Worm (Caenorhabditis elegans) whole organism, L4 larva: ENCODE results near the gene Y45F10D.7.
A peak's percentile ranks its signal among the peaks of the same experiment; 100 is the strongest.

Experiments used
- D1046.2 ChIP-seq: fragments of 200-800 bp; sonication (Bioruptor generic); IDR thresholded peaks from 2 replicates; pipeline ENCODE4 v1.3.6; 2022; ENCODE audit warnings: missing genetic modification characterization, missing compliant biosample characterization
- F44E2.7 ChIP-seq: fragments of 200-800 bp; sonication (Bioruptor generic); IDR thresholded peaks from 2 replicates; pipeline ENCODE4 v2.1.2; 2022; ENCODE audit warnings: missing genetic modification characterization, missing compliant biosample characterization
- F49E8.2 ChIP-seq: sonication (generic microtip); optimal IDR thresholded peaks from 2 replicates; lab custom pipeline; 2016; ENCODE audit warnings: missing compliant biosample characterization, mild to moderate bottlenecking, missing genetic modification characterization, borderline replicate concordance
- T20F7.1 ChIP-seq: fragments of 200-800 bp; sonication (Bioruptor generic); optimal IDR thresholded peaks from 2 replicates; lab custom pipeline; 2018; ENCODE audit warnings: mild to moderate bottlenecking, missing genetic modification characterization, missing compliant biosample characterization
- T26A8.4 ChIP-seq: fragments of 200-800 bp; sonication (Bioruptor generic); IDR thresholded peaks from 2 replicates; pipeline ENCODE4 v1.3.6; 2022; ENCODE audit warnings: missing genetic modification characterization, missing compliant biosample characterization
- Y75B8A.6 ChIP-seq: fragments of 200-800 bp; sonication (Bioruptor generic); IDR thresholded peaks from 2 replicates; pipeline ENCODE4 v1.3.6; 2022; ENCODE audit warnings: missing genetic modification reagents, missing genetic modification characterization, missing compliant biosample characterization
- aha-1 ChIP-seq: fragments of 150-350 bp; peaks from one replicate; lab custom pipeline; 2014; ENCODE audit warnings: missing biosample characterization, missing genetic modification characterization
- aly-2 ChIP-seq: sonication (generic microtip); optimal IDR thresholded peaks from 2 replicates; lab custom pipeline; 2018; ENCODE audit warnings: missing biosample characterization, missing genetic modification characterization
- ama-1 ChIP-seq: fragments of 150-350 bp; optimal IDR thresholded peaks from 2 replicates; lab custom pipeline; 2014; ENCODE audit warnings: inconsistent platforms, mixed read lengths
- attf-4 ChIP-seq: sonication (generic microtip); optimal IDR thresholded peaks from 3 replicates; lab custom pipeline; 2017; ENCODE audit warnings: missing biosample characterization, missing genetic modification characterization
- ceh-28 ChIP-seq: fragments of 150-350 bp; optimal IDR thresholded peaks from 2 replicates; lab custom pipeline; 2014; ENCODE audit warnings: missing biosample characterization, missing genetic modification reagents, missing genetic modification characterization
- ceh-82 ChIP-seq: sonication (generic microtip); optimal IDR thresholded peaks from 2 replicates; lab custom pipeline; 2017; ENCODE audit warnings: missing biosample characterization, missing genetic modification characterization
- daf-16 ChIP-seq, 3 experiments: sonication (generic microtip); optimal IDR thresholded peaks; 2 replicates each; lab custom pipeline; 2016 to 2017; ENCODE audit warnings: missing genetic modification characterization in 3 of 3, missing genetic modification reagents in 3 of 3, mild to moderate bottlenecking in 2 of 3, missing compliant biosample characterization in 2 of 3, missing biosample characterization in 1 of 3, moderate library complexity in 1 of 3
- dmd-6 ChIP-seq: fragments of 200-800 bp; sonication (Bioruptor generic); IDR thresholded peaks from 2 replicates; pipeline ENCODE4 v1.3.6; 2022; ENCODE audit warnings: missing genetic modification reagents, missing genetic modification characterization, missing compliant biosample characterization
- dmd-8 ChIP-seq: fragments of 200-800 bp; sonication (Bioruptor generic); IDR thresholded peaks from 2 replicates; pipeline ENCODE4 v1.3.6; 2022; ENCODE audit warnings: missing genetic modification characterization, missing compliant biosample characterization
- dmd-9 ChIP-seq: fragments of 200-800 bp; sonication (Bioruptor generic); IDR thresholded peaks from 2 replicates; pipeline ENCODE4 v1.3.6; 2022; ENCODE audit warnings: missing genetic modification reagents, missing genetic modification characterization, missing compliant biosample characterization
- duxl-1 ChIP-seq: sonication (generic microtip); optimal IDR thresholded peaks from 2 replicates; lab custom pipeline; 2016; ENCODE audit warnings: mild to moderate bottlenecking, missing genetic modification characterization, moderate library complexity, missing compliant biosample characterization; ENCODE audit not compliant: poor library complexity
- dve-1 ChIP-seq: sonication (generic microtip); optimal IDR thresholded peaks from 2 replicates; lab custom pipeline; 2017; ENCODE audit warnings: antibody characterized with exemption, mild to moderate bottlenecking, missing genetic modification characterization, missing compliant biosample characterization; ENCODE audit not compliant: insufficient read depth
- egl-27 ChIP-seq: sonication (generic microtip); optimal IDR thresholded peaks from 3 replicates; lab custom pipeline; 2017; ENCODE audit warnings: missing biosample characterization, missing genetic modification reagents, missing genetic modification characterization
- egl-43 ChIP-seq: fragments of 200-800 bp; sonication (Bioruptor generic); IDR thresholded peaks from 2 replicates; pipeline ENCODE4 v1.3.6; 2022; ENCODE audit warnings: missing genetic modification reagents, missing genetic modification characterization, missing compliant biosample characterization
- fkh-10 ChIP-seq: fragments of 150-350 bp; optimal IDR thresholded peaks from 2 replicates; lab custom pipeline; 2014; ENCODE audit warnings: missing biosample characterization, missing genetic modification reagents, missing genetic modification characterization
- hlh-30 ChIP-seq: sonication (generic microtip); optimal IDR thresholded peaks from 2 replicates; lab custom pipeline; 2017; ENCODE audit warnings: antibody characterized with exemption, mild to moderate bottlenecking, missing genetic modification characterization, missing compliant biosample characterization; ENCODE audit not compliant: insufficient read depth
- hmg-1.1 ChIP-seq: fragments of 200-800 bp; sonication (Bioruptor generic); IDR thresholded peaks from 2 replicates; pipeline ENCODE4 v1.3.6; 2022; ENCODE audit warnings: missing genetic modification reagents, missing genetic modification characterization, missing compliant biosample characterization
- lim-7 ChIP-seq: fragments of 200-800 bp; sonication (Bioruptor generic); IDR thresholded peaks from 2 replicates; pipeline ENCODE4 v1.3.6; 2022; ENCODE audit warnings: missing genetic modification characterization, missing compliant biosample characterization
- lin-29 ChIP-seq: fragments of 200-800 bp; sonication (Bioruptor generic); IDR thresholded peaks from 2 replicates; pipeline ENCODE4 v1.3.6; 2022; ENCODE audit warnings: missing genetic modification reagents, missing genetic modification characterization, missing compliant biosample characterization
- lin-38 ChIP-seq: fragments of 200-800 bp; sonication (Bioruptor generic); IDR thresholded peaks from 2 replicates; pipeline ENCODE4 v1.3.6; 2022; ENCODE audit warnings: missing genetic modification reagents, missing genetic modification characterization, missing compliant biosample characterization
- lir-3 ChIP-seq: sonication (generic microtip); optimal IDR thresholded peaks from 2 replicates; lab custom pipeline; 2016; ENCODE audit warnings: mild to moderate bottlenecking, missing genetic modification characterization, missing compliant biosample characterization
- madf-5 ChIP-seq, 2 experiments: fragments of 200-800 bp; sonication (Bioruptor generic); IDR thresholded peaks; 2 replicates each; pipeline ENCODE4 v1.3.6; 2022; ENCODE audit warnings: missing compliant biosample characterization in 2 of 2, missing genetic modification characterization in 2 of 2
- mdt-29 ChIP-seq: fragments of 200-800 bp; sonication (Bioruptor generic); IDR thresholded peaks from 2 replicates; pipeline ENCODE4 v1.3.6; 2022; ENCODE audit warnings: missing genetic modification reagents, missing genetic modification characterization, missing compliant biosample characterization
- mep-1 ChIP-seq: fragments of 150-350 bp; sonication (generic microtip); optimal IDR thresholded peaks from 3 replicates; lab custom pipeline; 2014; ENCODE audit warnings: missing biosample characterization, missing genetic modification characterization
- mxl-2 ChIP-seq: fragments of 200-800 bp; sonication (Bioruptor generic); conservative IDR thresholded peaks from 2 replicates; pipeline ENCODE4 v1.3.6; 2022; ENCODE audit warnings: missing genetic modification reagents, missing genetic modification characterization, missing compliant biosample characterization
- mxl-3 ChIP-seq: fragments of 200-800 bp; sonication (Bioruptor generic); optimal IDR thresholded peaks from 2 replicates; lab custom pipeline; 2018; ENCODE audit warnings: mild to moderate bottlenecking, missing genetic modification characterization, missing compliant biosample characterization
- nhr-111 ChIP-seq: fragments of 200-800 bp; sonication (Bioruptor generic); optimal IDR thresholded peaks from 2 replicates; lab custom pipeline; 2018; ENCODE audit warnings: mild to moderate bottlenecking, missing genetic modification characterization, missing compliant biosample characterization
- nhr-41 ChIP-seq: fragments of 200-800 bp; sonication (Bioruptor generic); IDR thresholded peaks from 2 replicates; pipeline ENCODE4 v1.3.6; 2022; ENCODE audit warnings: missing genetic modification reagents, missing genetic modification characterization, missing compliant biosample characterization
- skn-1 ChIP-seq: fragments of 150-350 bp; optimal IDR thresholded peaks from 2 replicates; lab custom pipeline; 2014; ENCODE audit warnings: missing biosample characterization, missing genetic modification characterization
- snpc-1.2 ChIP-seq: fragments of 200-800 bp; sonication (Bioruptor generic); IDR thresholded peaks from 2 replicates; pipeline ENCODE4 v1.3.6; 2022; ENCODE audit warnings: missing genetic modification reagents, missing genetic modification characterization, missing compliant biosample characterization
- unc-62 ChIP-seq, 3 experiments: fragments of 150-350 bp in 1 of 3; sonication (generic microtip); optimal IDR thresholded peaks in 2 of 3; peaks in 1 of 3; 1 replicate in 1 of 3; 2 replicates in 2 of 3; lab custom pipeline; 2014 to 2017; ENCODE audit warnings: missing biosample characterization in 3 of 3, missing genetic modification characterization in 3 of 3, missing genetic modification reagents in 3 of 3, missing genotype in 1 of 3
- vab-7 ChIP-seq: fragments of 200-800 bp; sonication (Bioruptor generic); IDR thresholded peaks from 2 replicates; pipeline ENCODE4 v1.3.6; 2022; ENCODE audit warnings: missing genetic modification reagents, missing genetic modification characterization, missing compliant biosample characterization
- zag-1 ChIP-seq: fragments of 150-350 bp; optimal IDR thresholded peaks from 2 replicates; lab custom pipeline; 2014; ENCODE audit warnings: missing biosample characterization, missing genetic modification characterization
- zip-11 ChIP-seq: fragments of 200-800 bp; sonication (Bioruptor generic); IDR thresholded peaks from 2 replicates; pipeline ENCODE4 v1.3.6; 2022; ENCODE audit warnings: missing genetic modification characterization, missing compliant biosample characterization
- zip-2 ChIP-seq: fragments of 150-350 bp; optimal IDR thresholded peaks from 2 replicates; lab custom pipeline; 2014; ENCODE audit warnings: missing biosample characterization, missing genetic modification characterization
- ztf-7 ChIP-seq: fragments of 150-350 bp; optimal IDR thresholded peaks from 2 replicates; lab custom pipeline; 2014; ENCODE audit warnings: missing biosample characterization, missing genetic modification characterization

The Y45F10D.7 gene

ce11 chrIV:13764708-13765107 is 24.0 kb upstream of the Y45F10D.7 start:
- TF ChIP-seq daf-16 (GFP tag; optimal IDR thresholded peaks at IDR 0.05; lab: Kevin White, UChicago): no peak
- TF ChIP-seq daf-16 (tag; optimal IDR thresholded peaks at IDR 0.05; lab: Kevin White, UChicago): no peak
- no peak for TF ChIP-seq fkh-10

DNA sequence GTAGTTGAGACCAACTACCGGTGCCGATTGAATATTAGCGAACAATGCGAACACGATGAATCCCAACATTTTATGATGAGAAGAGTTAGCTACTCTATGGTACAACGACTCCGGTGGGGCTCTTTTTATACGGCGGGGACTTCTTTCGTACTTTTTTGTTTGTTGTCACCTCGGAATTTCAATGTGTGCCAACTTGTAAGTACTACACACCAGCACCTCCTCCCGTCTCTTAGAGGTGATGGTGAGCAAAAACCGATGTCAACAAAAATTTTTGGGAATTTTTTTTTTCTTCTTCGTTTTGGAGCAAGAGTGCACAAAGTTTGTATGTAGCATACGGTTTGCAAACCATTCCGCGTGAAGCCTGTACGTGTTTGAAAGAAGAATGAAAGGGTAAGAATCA is 14.1 kb upstream of the Y45F10D.7 start, which contains the start of gene Y45F10D.2:
TSS of gene Y45F10D.2 (minus strand) at position 101 of the 400 bp plus-strand sequence.
- TF ChIP-seq T20F7.1 (GFP tag; lab: Kevin White, UChicago) (no peak), dmd-9 (GFP tag; lab: Robert Waterston, UW) (no peak), nhr-111 (GFP tag; lab: Kevin White, UChicago) (no peak), dmd-8 (GFP tag; lab: Robert Waterston, UW) (no peak), aha-1 (tag; lab: Kevin White, UChicago) (peak; percentile 1), F49E8.2 (tag; lab: Kevin White, UChicago) (no peak), nhr-41 (GFP tag; lab: Robert Waterston, UW) (no peak)

DNA sequence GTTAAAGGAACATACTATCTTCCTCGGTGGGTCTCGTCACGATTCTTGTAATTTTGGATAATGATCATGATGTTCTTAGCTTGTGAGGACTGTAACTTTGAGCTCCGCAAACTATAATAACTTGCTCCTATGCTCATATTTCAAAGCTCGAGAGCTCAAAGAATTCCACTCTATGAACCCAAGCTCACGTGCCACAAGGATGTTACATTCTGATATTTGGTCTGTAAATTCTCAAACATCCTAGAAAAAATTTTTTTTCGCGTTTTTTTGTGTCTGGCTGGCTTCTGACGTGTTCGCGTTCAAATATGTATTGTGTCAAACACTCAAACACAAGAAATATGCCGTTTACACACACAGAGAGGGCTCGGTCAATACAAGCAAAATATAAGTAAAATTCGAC is 12.6 kb upstream of the Y45F10D.7 start, which contains the start of gene Y45F10D.16:
TSS of gene Y45F10D.16 (plus strand) at position 301 of the 400 bp plus-strand sequence.
- TF ChIP-seq dmd-6 (GFP tag; lab: Robert Waterston, UW) (no peak), lin-29 (GFP tag; lab: Robert Waterston, UW) (no peak)
- TF ChIP-seq, all 104 proteins: peak for 0

DNA sequence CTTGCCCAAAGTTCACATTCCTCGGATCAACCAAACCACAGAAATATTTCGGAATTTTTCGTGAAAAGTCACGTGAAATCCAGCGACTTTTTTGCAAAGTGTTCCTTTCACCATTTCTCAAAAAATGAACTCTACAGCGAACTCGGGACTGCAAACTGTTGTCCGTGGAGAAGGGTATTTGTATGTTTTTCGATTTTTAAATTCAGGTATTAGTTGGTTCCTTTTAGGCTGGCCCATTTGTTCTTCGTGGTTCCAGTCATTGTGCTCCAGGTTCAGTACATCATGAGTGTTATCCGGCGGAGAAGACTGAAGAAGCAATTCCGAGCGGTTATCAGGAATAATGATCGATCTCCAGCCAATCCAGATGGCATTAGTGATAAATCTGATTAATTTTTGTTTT is 12.0 kb upstream of the Y45F10D.7 start:
- no peak for TF ChIP-seq zip-11 (GFP tag; lab: Robert Waterston, UW)
- TF ChIP-seq egl-43: no peak
- TF ChIP-seq duxl-1: no peak
- TF ChIP-seq mep-1 (tag; lab: Kevin White, UChicago): no peak
- TF ChIP-seq hmg-1.1 (GFP tag; lab: Robert Waterston, UW): no peak
- no peak for TF ChIP-seq aly-2 (tag; lab: Kevin White, UChicago)
- no peak for TF ChIP-seq mxl-3 (GFP tag; lab: Kevin White, UChicago)
- no peak for TF ChIP-seq attf-4 (tag; lab: Kevin White, UChicago)
- no peak for TF ChIP-seq F44E2.7 (GFP tag; lab: Robert Waterston, UW)
- no peak for TF ChIP-seq mdt-29 (GFP tag; lab: Robert Waterston, UW)
- no peak for TF ChIP-seq madf-5 (GFP tag; IDR thresholded peaks at IDR 0.05; lab: Robert Waterston, UW)
- TF ChIP-seq aha-1 (tag; lab: Kevin White, UChicago): peak; percentile 18
- TF ChIP-seq unc-62 (GFP tag; optimal IDR thresholded peaks at IDR 0.05 in 1 of 2; lab: Kevin White, UChicago): peak in 1 of 2 experiments; percentile 88
- TF ChIP-seq unc-62 (tag; optimal IDR thresholded peaks at IDR 0.05; lab: Kevin White, UChicago): no peak
- no peak for TF ChIP-seq lin-38 (GFP tag; lab: Robert Waterston, UW)
- TF ChIP-seq T26A8.4 (GFP tag; lab: Robert Waterston, UW): no peak
- TF ChIP-seq snpc-1.2 (GFP tag; lab: Robert Waterston, UW): peak; percentile 43; the same call in 1 of the 2 replicates
- TF ChIP-seq Y75B8A.6: no peak
- no peak for TF ChIP-seq zag-1 (tag; lab: Kevin White, UChicago)
- no peak for TF ChIP-seq vab-7 (GFP tag; lab: Robert Waterston, UW)
- no peak for TF ChIP-seq skn-1 (tag; lab: Kevin White, UChicago)
- no peak for TF ChIP-seq ceh-28 (tag; lab: Kevin White, UChicago)

ce11 chrIV:13777480-13777879 is 11.2 kb upstream of the Y45F10D.7 start, which contains the start of gene rpl-18:
Gene rpl-18 (plus strand): TSS chrIV:13777865.
- TF ChIP-seq ama-1: peak; percentile 4
- TF ChIP-seq D1046.2 (GFP tag; lab: Robert Waterston, UW): no peak
- no peak for TF ChIP-seq dmd-9 (GFP tag; lab: Robert Waterston, UW)
- no peak for TF ChIP-seq T26A8.4 (GFP tag; lab: Robert Waterston, UW)
- TF ChIP-seq egl-27 (tag; lab: Kevin White, UChicago): no peak
- TF ChIP-seq hmg-1.1 (GFP tag; lab: Robert Waterston, UW): 0 out of 2 replicates have a peak, but pooled peaks have one; percentile 34
- no peak for TF ChIP-seq mxl-2 (GFP tag; lab: Robert Waterston, UW)
- TF ChIP-seq T20F7.1 (GFP tag; lab: Kevin White, UChicago): peak; percentile 98
- no peak for TF ChIP-seq ceh-82 (tag; lab: Kevin White, UChicago)
- TF ChIP-seq hlh-30: peak; percentile 85
- no peak for TF ChIP-seq daf-16 (GFP tag; optimal IDR thresholded peaks at IDR 0.05; lab: Kevin White, UChicago)
- TF ChIP-seq daf-16 (tag; optimal IDR thresholded peaks at IDR 0.05; lab: Kevin White, UChicago): peak; percentile 49
- no peak for TF ChIP-seq zip-2
- no peak for TF ChIP-seq lir-3 (tag; lab: Kevin White, UChicago)
- TF ChIP-seq mep-1 (tag; lab: Kevin White, UChicago): peak; percentile 57
- TF ChIP-seq lin-29 (GFP tag; lab: Robert Waterston, UW): no peak
- no peak for TF ChIP-seq ceh-28 (tag; lab: Kevin White, UChicago)
- no peak for TF ChIP-seq lim-7
- no peak for TF ChIP-seq nhr-111 (GFP tag; lab: Kevin White, UChicago)
- peak; percentile 72 for TF ChIP-seq dve-1 (tag; lab: Kevin White, UChicago)
- peak; percentile 20 for TF ChIP-seq fkh-10
- peak; percentile 84 for TF ChIP-seq ztf-7 (tag; lab: Kevin White, UChicago)
